Worm (Caenorhabditis elegans) whole organism, L4/young adult: ENCODE data around the gene M106.3.

ENCODE experiments used
- dao-5 ChIP-seq: sonication (generic microtip); optimal IDR thresholded peaks from 2 replicates; lab custom pipeline; 2016; ENCODE audit warnings: missing genotype, missing genetic modification characterization, moderate library complexity, missing compliant biosample characterization
- him-1 ChIP-seq: sonication (generic microtip); optimal IDR thresholded peaks from 2 replicates; lab custom pipeline; 2016; ENCODE audit warnings: missing genotype, missing genetic modification reagents, missing genetic modification characterization, missing compliant biosample characterization

DNA sequence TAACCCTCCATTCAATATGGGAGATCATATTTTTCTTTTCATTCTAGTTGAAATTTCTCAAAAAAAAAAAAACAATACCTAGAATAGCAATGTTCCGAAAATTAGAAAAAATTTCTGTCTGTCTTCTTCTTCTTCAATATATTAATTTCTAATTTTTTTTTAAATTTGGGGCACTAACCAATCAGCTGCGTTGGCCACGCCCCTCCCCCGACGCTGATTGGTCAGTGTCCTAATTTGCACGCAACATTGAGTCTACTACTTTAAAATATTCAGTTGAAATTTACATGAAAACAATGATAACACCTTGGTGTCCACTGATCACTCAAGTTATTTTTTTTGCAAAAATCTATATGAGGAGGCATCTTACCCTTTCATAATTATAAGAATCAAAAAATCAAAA is 35.2 kb upstream of the M106.3 start:
- TF ChIP-seq him-1 (tag; lab: Kevin White, UChicago) (no peak), dao-5 (tag; lab: Kevin White, UChicago) (no peak)
